Worm (Caenorhabditis elegans): Measurements from ENCODE around the gene K10B4.1.

K10B4.1 gene

ce11 chrII:152283-152682, 17.0 kb downstream of the K10B4.1 start, which contains the start of gene T25D3.3:
TSS of gene T25D3.3 (plus strand) at chrII:152583.
- TF ChIP-seq hmbx-1 (tag; optimal IDR thresholded peaks at IDR 0.05) = no peak
- no peak for TF ChIP-seq ama-1 (optimal IDR thresholded peaks at IDR 0.05)
- TF ChIP-seq tra-4 (tag; optimal IDR thresholded peaks at IDR 0.05) = no peak
- no peak for TF ChIP-seq ceh-36 (tag; optimal IDR thresholded peaks at IDR 0.05)
- no peak for TF ChIP-seq flt-1 (GFP tag; IDR thresholded peaks at IDR 0.05)
- TF ChIP-seq ceh-13 (GFP tag; optimal IDR thresholded peaks at IDR 0.05) = no peak
- no peak for TF ChIP-seq pes-1 (GFP tag; IDR thresholded peaks at IDR 0.05)
- TF ChIP-seq tbx-11 (GFP tag; IDR thresholded peaks at IDR 0.05) = no peak
- TF ChIP-seq ets-7 (tag; optimal IDR thresholded peaks at IDR 0.05) = no peak
- no peak for TF ChIP-seq hmg-4 (GFP tag; optimal IDR thresholded peaks at IDR 0.05)
- no peak for TF ChIP-seq hnd-1 (tag; optimal IDR thresholded peaks at IDR 0.05)
- no peak for TF ChIP-seq tbx-37 (GFP tag; conservative IDR thresholded peaks at IDR 0.05)
- TF ChIP-seq F13C5.2 (tag; optimal IDR thresholded peaks at IDR 0.05) = no peak
- no peak for TF ChIP-seq scrt-1 (GFP tag; IDR thresholded peaks at IDR 0.05)
- TF ChIP-seq sea-1 (GFP tag; conservative IDR thresholded peaks at IDR 0.05) = no peak

ce11 chrII:155904-156303, 20.6 kb downstream of the K10B4.1 start, which contains the start of gene mrpl-28:
TSS of gene mrpl-28 (minus strand) at chrII:156009.
- TF ChIP-seq F13C5.2 (tag; optimal IDR thresholded peaks at IDR 0.05) = peak; percentile 66
- TF ChIP-seq sea-1 (GFP tag; conservative IDR thresholded peaks at IDR 0.05) = 0 out of 2 replicates have a peak, but pooled peaks have one; percentile 42
- 0 out of 2 replicates have a peak, but pooled peaks have one; percentile 15 for TF ChIP-seq scrt-1 (GFP tag; IDR thresholded peaks at IDR 0.05)
- TF ChIP-seq ets-7 (tag; optimal IDR thresholded peaks at IDR 0.05) = no peak

ce11 chrII:156999-157499, 21.8 kb downstream of the K10B4.1 start:
- TF ChIP-seq aly-1 (tag; optimal IDR thresholded peaks at IDR 0.05) (no peak), ets-7 (tag; optimal IDR thresholded peaks at IDR 0.05) (no peak), tra-4 (tag; optimal IDR thresholded peaks at IDR 0.05) (no peak), sea-1 (GFP tag; conservative IDR thresholded peaks at IDR 0.05) (no peak), flt-1 (GFP tag; IDR thresholded peaks at IDR 0.05) (no peak), F13C5.2 (tag; optimal IDR thresholded peaks at IDR 0.05) (no peak), scrt-1 (GFP tag; IDR thresholded peaks at IDR 0.05) (no peak), tbx-11 (GFP tag; IDR thresholded peaks at IDR 0.05) (no peak), tbx-37 (GFP tag; conservative IDR thresholded peaks at IDR 0.05) (no peak), pes-1 (GFP tag; IDR thresholded peaks at IDR 0.05) (no peak), ceh-13 (GFP tag; optimal IDR thresholded peaks at IDR 0.05) (no peak), B0310.2 (tag; optimal IDR thresholded peaks at IDR 0.05) (no peak), ama-1 (optimal IDR thresholded peaks at IDR 0.05) (no peak), hnd-1 (tag; optimal IDR thresholded peaks at IDR 0.05) (no peak), hmg-4 (GFP tag; optimal IDR thresholded peaks at IDR 0.05) (no peak), hmbx-1 (tag; optimal IDR thresholded peaks at IDR 0.05) (no peak), ceh-36 (tag; optimal IDR thresholded peaks at IDR 0.05) (no peak)

- no peak for TF ChIP-seq aly-1 (tag; optimal IDR thresholded peaks at IDR 0.05)
- TF ChIP-seq sea-1 (GFP tag; conservative IDR thresholded peaks at IDR 0.05) = no peak
- no peak for TF ChIP-seq hmbx-1 (tag; optimal IDR thresholded peaks at IDR 0.05)
- no peak for TF ChIP-seq ceh-13 (GFP tag; optimal IDR thresholded peaks at IDR 0.05)
- no peak for TF ChIP-seq pes-1 (GFP tag; IDR thresholded peaks at IDR 0.05)
- no peak for TF ChIP-seq hnd-1 (tag; optimal IDR thresholded peaks at IDR 0.05)
- no peak for TF ChIP-seq tra-4 (tag; optimal IDR thresholded peaks at IDR 0.05)
- no peak for TF ChIP-seq ama-1 (optimal IDR thresholded peaks at IDR 0.05)
- TF ChIP-seq tbx-37 (GFP tag; conservative IDR thresholded peaks at IDR 0.05) = no peak
- no peak for TF ChIP-seq flt-1 (GFP tag; IDR thresholded peaks at IDR 0.05)
- TF ChIP-seq scrt-1 (GFP tag; IDR thresholded peaks at IDR 0.05) = no peak
- no peak for TF ChIP-seq B0310.2 (tag; optimal IDR thresholded peaks at IDR 0.05)
- TF ChIP-seq tbx-11 (GFP tag; IDR thresholded peaks at IDR 0.05) = no peak
- TF ChIP-seq hmg-4 (GFP tag; optimal IDR thresholded peaks at IDR 0.05) = no peak
- no peak for TF ChIP-seq ets-7 (tag; optimal IDR thresholded peaks at IDR 0.05)
- no peak for TF ChIP-seq F13C5.2 (tag; optimal IDR thresholded peaks at IDR 0.05)
Measured at ce11 chrII:158004-158731, 22.9 kb downstream of the K10B4.1 start.

DNA sequence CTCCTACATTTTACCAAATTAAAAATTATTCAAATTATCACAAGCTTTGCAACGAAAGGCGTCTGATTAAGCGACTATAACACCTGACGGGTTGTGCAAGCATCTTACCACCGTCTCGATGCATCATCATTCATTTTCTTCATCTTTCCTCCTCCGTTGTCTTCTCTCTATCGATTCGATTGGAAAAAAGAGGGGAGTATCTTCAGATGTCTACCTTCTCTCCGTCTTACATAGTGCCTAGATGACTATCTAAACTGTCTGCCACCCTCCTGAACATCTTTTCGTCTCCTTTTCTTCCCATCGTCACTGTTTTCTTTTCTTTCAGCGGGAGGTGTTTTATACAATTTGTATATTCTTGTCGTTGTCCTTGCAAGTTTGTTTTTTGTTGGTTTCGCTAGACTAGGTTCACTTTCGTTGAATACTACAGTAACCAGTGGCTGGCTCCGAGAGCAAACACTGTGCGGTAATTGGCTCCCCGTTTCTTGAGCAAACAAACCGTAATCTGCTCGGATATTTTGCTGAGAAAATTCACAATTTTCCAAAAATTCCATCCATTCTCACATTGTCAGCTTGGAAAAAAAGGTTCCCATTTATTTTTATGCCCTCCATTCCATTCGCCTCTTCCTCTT, 24.1 kb downstream of the K10B4.1 start:
- TF ChIP-seq ama-1 (optimal IDR thresholded peaks at IDR 0.05) (no peak), hmbx-1 (tag; optimal IDR thresholded peaks at IDR 0.05) (no peak), F13C5.2 (tag; optimal IDR thresholded peaks at IDR 0.05) (no peak), tra-4 (tag; optimal IDR thresholded peaks at IDR 0.05) (no peak), B0310.2 (tag; optimal IDR thresholded peaks at IDR 0.05) (no peak), aly-1 (tag; optimal IDR thresholded peaks at IDR 0.05) (no peak), hmg-4 (GFP tag; optimal IDR thresholded peaks at IDR 0.05) (no peak), ceh-36 (tag; optimal IDR thresholded peaks at IDR 0.05) (no peak), hnd-1 (tag; optimal IDR thresholded peaks at IDR 0.05) (no peak), ceh-13 (GFP tag; optimal IDR thresholded peaks at IDR 0.05) (no peak), pes-1 (GFP tag; IDR thresholded peaks at IDR 0.05) (no peak)

DNA sequence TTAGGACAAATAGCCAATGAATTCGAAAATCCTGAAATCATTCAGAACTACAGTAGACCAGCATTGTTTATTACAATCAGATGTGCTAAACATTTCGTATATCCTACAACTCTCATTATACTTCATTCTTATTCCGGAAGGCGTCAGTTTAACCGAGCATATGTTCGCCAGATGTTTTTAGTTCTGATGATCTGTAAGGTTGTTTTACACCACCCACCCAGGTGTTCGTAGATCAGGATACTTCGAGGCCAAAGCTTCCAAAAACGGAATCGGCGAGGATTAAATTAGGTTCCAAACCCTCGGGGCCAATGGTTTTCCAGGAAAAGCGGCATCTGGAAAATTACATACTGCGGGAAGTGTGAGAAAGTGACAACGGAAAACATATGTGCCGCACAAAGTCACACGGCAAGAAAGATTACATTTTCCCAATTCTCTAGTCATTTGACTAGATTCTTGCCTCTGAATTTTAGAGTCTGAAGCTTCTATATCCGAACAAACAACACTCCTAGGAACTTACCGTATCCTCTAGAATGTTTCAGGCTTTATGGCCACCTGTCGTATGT, 25.4 kb downstream of the K10B4.1 start:
- no peak for TF ChIP-seq tra-4 (tag; optimal IDR thresholded peaks at IDR 0.05)
- no peak for TF ChIP-seq tbx-11 (GFP tag; IDR thresholded peaks at IDR 0.05)
- TF ChIP-seq flt-1 (GFP tag; IDR thresholded peaks at IDR 0.05) = no peak
- TF ChIP-seq pes-1 (GFP tag; IDR thresholded peaks at IDR 0.05) = no peak
- no peak for TF ChIP-seq B0310.2 (tag; optimal IDR thresholded peaks at IDR 0.05)
- TF ChIP-seq tbx-37 (GFP tag; conservative IDR thresholded peaks at IDR 0.05) = no peak
- TF ChIP-seq hmg-4 (GFP tag; optimal IDR thresholded peaks at IDR 0.05) = no peak
- no peak for TF ChIP-seq hnd-1 (tag; optimal IDR thresholded peaks at IDR 0.05)
- no peak for TF ChIP-seq hmbx-1 (tag; optimal IDR thresholded peaks at IDR 0.05)

Measured in whole organism, early embryonic.